Worm (Caenorhabditis elegans) whole organism, L1 larva: ENCODE measurements around the gene Y40A1A.3.

Experiments used
- ama-1 ChIP-seq: fragments of 150-350 bp; optimal IDR thresholded peaks from 2 replicates; lab custom pipeline; 2014
- ces-1 ChIP-seq: fragments of 150-350 bp; optimal IDR thresholded peaks from 2 replicates; lab custom pipeline; 2014; ENCODE audit warnings: missing biosample characterization, missing genetic modification reagents, missing genetic modification characterization
- egl-27 ChIP-seq, 2 experiments: fragments of 150-350 bp in 1 of 2; sonication (generic microtip); optimal IDR thresholded peaks; 3 replicates each; lab custom pipeline; 2017 to 2018; ENCODE audit warnings: missing biosample characterization in 2 of 2, missing genetic modification characterization in 2 of 2, missing genetic modification reagents in 2 of 2
- fkh-10 ChIP-seq: sonication (generic microtip); optimal IDR thresholded peaks from 2 replicates; lab custom pipeline; 2017; ENCODE audit warnings: missing biosample characterization, missing genetic modification reagents, missing genetic modification characterization
- fos-1 ChIP-seq: fragments of 150-350 bp; optimal IDR thresholded peaks from 2 replicates; lab custom pipeline; 2014; ENCODE audit warnings: missing biosample characterization, missing genetic modification characterization
- jun-1 ChIP-seq: fragments of 150-350 bp; optimal IDR thresholded peaks from 2 replicates; lab custom pipeline; 2014; ENCODE audit warnings: missing biosample characterization, missing genetic modification reagents, missing genetic modification characterization
- nhr-76 ChIP-seq: sonication (generic microtip); optimal IDR thresholded peaks from 2 replicates; lab custom pipeline; 2017; ENCODE audit warnings: missing biosample characterization, missing genetic modification characterization
- pqm-1 ChIP-seq: sonication (generic microtip); optimal IDR thresholded peaks from 3 replicates; lab custom pipeline; 2017; ENCODE audit warnings: missing biosample characterization, missing genetic modification characterization
- skn-1 ChIP-seq: fragments of 150-350 bp; optimal IDR thresholded peaks from 2 replicates; lab custom pipeline; 2014; ENCODE audit warnings: missing biosample characterization, missing genetic modification characterization
- snu-23 ChIP-seq: sonication (generic microtip); optimal IDR thresholded peaks from 2 replicates; lab custom pipeline; 2016; ENCODE audit warnings: missing genetic modification characterization, missing compliant biosample characterization
- sox-4 ChIP-seq: sonication (generic microtip); optimal IDR thresholded peaks from 2 replicates; lab custom pipeline; 2016; ENCODE audit warnings: missing genetic modification characterization, missing compliant biosample characterization
- zag-1 ChIP-seq: fragments of 150-350 bp; optimal IDR thresholded peaks from 2 replicates; lab custom pipeline; 2014; ENCODE audit warnings: missing biosample characterization, missing genetic modification characterization

ce11 chrX:2041448-2042138 lies 43.8 kb upstream of the Y40A1A.3 start:
- TF ChIP-seq snu-23 (GFP tag; lab: Kevin White, UChicago): no peak
- TF ChIP-seq zag-1 (tag; lab: Kevin White, UChicago): no peak
- TF ChIP-seq fos-1: no peak
- no peak for TF ChIP-seq fkh-10 (GFP tag; lab: Kevin White, UChicago)
- TF ChIP-seq jun-1: no peak
- TF ChIP-seq skn-1 (tag; lab: Kevin White, UChicago): no peak
- TF ChIP-seq sox-4 (tag; lab: Kevin White, UChicago): no peak
- TF ChIP-seq ama-1 (lab: Kevin White, UChicago): no peak
- TF ChIP-seq egl-27 (tag; optimal IDR thresholded peaks at IDR 0.05; lab: Kevin White, UChicago): no peak
- TF ChIP-seq nhr-76 (tag; lab: Kevin White, UChicago): no peak
- no peak for TF ChIP-seq pqm-1
- no peak for TF ChIP-seq ces-1 (GFP tag; lab: Kevin White, UChicago)
